Fruit fly (Drosophila melanogaster): ENCODE results near the gene CG32086.

CG32086 gene

dm6 chr3L:11583964-11584363 lies at the start of gene CG32086:
Gene CG32086, minus strand, starts transcription at chr3L:11584064.
- TF ChIP-seq psq (optimal IDR thresholded peaks at IDR 0.05) (no peak), usp (GFP tag; optimal IDR thresholded peaks at IDR 0.05) (no peak), pan (optimal IDR thresholded peaks at IDR 0.05) (no peak), Dll (optimal IDR thresholded peaks at IDR 0.05) (no peak), CG8478 (optimal IDR thresholded peaks at IDR 0.05) (no peak), EcR (GFP tag; optimal IDR thresholded peaks at IDR 0.05) (no peak)

dm6 chr3L:11631092-11631491 lies 47.2 kb upstream of the CG32086 start, which contains the start of gene CG32091:
Gene CG32091, plus strand, starts transcription at chr3L:11631392.
- TF ChIP-seq pan (optimal IDR thresholded peaks at IDR 0.05) (no peak), EcR (GFP tag; optimal IDR thresholded peaks at IDR 0.05) (no peak), psq (optimal IDR thresholded peaks at IDR 0.05) (no peak), usp (GFP tag; optimal IDR thresholded peaks at IDR 0.05) (no peak), Dll (optimal IDR thresholded peaks at IDR 0.05) (no peak), CG8478 (optimal IDR thresholded peaks at IDR 0.05) (no peak)

dm6 chr3L:11630684-11631083 lies 46.8 kb upstream of the CG32086 start:
- TF ChIP-seq EcR (GFP tag; optimal IDR thresholded peaks at IDR 0.05) (no peak), psq (optimal IDR thresholded peaks at IDR 0.05) (no peak), Dll (optimal IDR thresholded peaks at IDR 0.05) (no peak), usp (GFP tag; optimal IDR thresholded peaks at IDR 0.05) (no peak), pan (optimal IDR thresholded peaks at IDR 0.05) (no peak), CG8478 (optimal IDR thresholded peaks at IDR 0.05) (no peak)

dm6 chr3L:11627819-11628483 lies 44.1 kb upstream of the CG32086 start, which contains the start of gene Apt1:
Gene Apt1, plus strand, starts transcription at chr3L:11628037.
- TF ChIP-seq psq (optimal IDR thresholded peaks at IDR 0.05) (no peak), CG8478 (optimal IDR thresholded peaks at IDR 0.05) (no peak), usp (GFP tag; optimal IDR thresholded peaks at IDR 0.05) (no peak), EcR (GFP tag; optimal IDR thresholded peaks at IDR 0.05) (no peak), pan (optimal IDR thresholded peaks at IDR 0.05) (no peak), Dll (optimal IDR thresholded peaks at IDR 0.05) (no peak)

- TF ChIP-seq usp (GFP tag; optimal IDR thresholded peaks at IDR 0.05), result no peak
- no peak for TF ChIP-seq CG8478 (optimal IDR thresholded peaks at IDR 0.05)
These were observed 42.5 kb upstream of the CG32086 start, which contains the start of gene PCID2 for dm6 chr3L:11626229-11626826. Gene PCID2, plus strand, starts transcription at chr3L:11626441.

- no peak for TF ChIP-seq CG8478 (optimal IDR thresholded peaks at IDR 0.05)
- TF ChIP-seq pan (optimal IDR thresholded peaks at IDR 0.05), result no peak
- no peak for TF ChIP-seq usp (GFP tag; optimal IDR thresholded peaks at IDR 0.05)
- no peak for TF ChIP-seq psq (optimal IDR thresholded peaks at IDR 0.05)
- TF ChIP-seq Dll (optimal IDR thresholded peaks at IDR 0.05), result no peak
- no peak for TF ChIP-seq EcR (GFP tag; optimal IDR thresholded peaks at IDR 0.05)
These were observed 41.8 kb upstream of the CG32086 start, which contains the start of gene CG6083 for dm6 chr3L:11625634-11626175. Gene CG6083, minus strand, starts transcription at chr3L:11626125.

- no peak for TF ChIP-seq Dll (optimal IDR thresholded peaks at IDR 0.05)
- TF ChIP-seq usp (GFP tag; optimal IDR thresholded peaks at IDR 0.05), result no peak
- no peak for TF ChIP-seq psq (optimal IDR thresholded peaks at IDR 0.05)
- no peak for TF ChIP-seq EcR (GFP tag; optimal IDR thresholded peaks at IDR 0.05)
- no peak for TF ChIP-seq CG8478 (optimal IDR thresholded peaks at IDR 0.05)
- no peak for TF ChIP-seq pan (optimal IDR thresholded peaks at IDR 0.05)
These were observed 40.4 kb upstream of the CG32086 start, which contains the start of gene Akr1B for dm6 chr3L:11624281-11624680. Gene Akr1B, minus strand, starts transcription at chr3L:11624381.

dm6 chr3L:11623245-11623883 lies 39.5 kb upstream of the CG32086 start:
- TF ChIP-seq EcR (GFP tag; optimal IDR thresholded peaks at IDR 0.05) (no peak), CG8478 (optimal IDR thresholded peaks at IDR 0.05) (no peak), psq (optimal IDR thresholded peaks at IDR 0.05) (no peak), pan (optimal IDR thresholded peaks at IDR 0.05) (no peak), Dll (optimal IDR thresholded peaks at IDR 0.05) (no peak), usp (GFP tag; optimal IDR thresholded peaks at IDR 0.05) (no peak)

dm6 chr3L:11622750-11623149 lies 38.9 kb upstream of the CG32086 start:
- TF ChIP-seq psq (optimal IDR thresholded peaks at IDR 0.05) (no peak), pan (optimal IDR thresholded peaks at IDR 0.05) (no peak), CG8478 (optimal IDR thresholded peaks at IDR 0.05) (no peak), Dll (optimal IDR thresholded peaks at IDR 0.05) (no peak), EcR (GFP tag; optimal IDR thresholded peaks at IDR 0.05) (no peak), usp (GFP tag; optimal IDR thresholded peaks at IDR 0.05) (no peak)

dm6 chr3L:11620001-11620400 lies 36.1 kb upstream of the CG32086 start, which contains the start of gene Muc68Ca:
Gene Muc68Ca, minus strand, starts transcription at chr3L:11620101.
- TF ChIP-seq pan (optimal IDR thresholded peaks at IDR 0.05) (no peak), EcR (GFP tag; optimal IDR thresholded peaks at IDR 0.05) (no peak), psq (optimal IDR thresholded peaks at IDR 0.05) (no peak), CG8478 (optimal IDR thresholded peaks at IDR 0.05) (no peak), Dll (optimal IDR thresholded peaks at IDR 0.05) (no peak), usp (GFP tag; optimal IDR thresholded peaks at IDR 0.05) (no peak)

- TF ChIP-seq CG8478 (optimal IDR thresholded peaks at IDR 0.05), result no peak
- no peak for TF ChIP-seq usp (GFP tag; optimal IDR thresholded peaks at IDR 0.05)
- TF ChIP-seq pan (optimal IDR thresholded peaks at IDR 0.05), result no peak
- no peak for TF ChIP-seq EcR (GFP tag; optimal IDR thresholded peaks at IDR 0.05)
- TF ChIP-seq psq (optimal IDR thresholded peaks at IDR 0.05), result no peak
- TF ChIP-seq Dll (optimal IDR thresholded peaks at IDR 0.05), result no peak
These were observed 26.0 kb upstream of the CG32086 start, which contains the start of gene CG42832 for dm6 chr3L:11609835-11610234. Gene CG42832, plus strand, starts transcription at chr3L:11610135.

All from whole organism.